Worm (Caenorhabditis elegans): ENCODE measurements around the gene egg-3.
"Not testable (repeated sequence)": the region's sequence is repeated elsewhere in the genome, so short reads cannot be mapped to it uniquely, and the experiment has no call there.

Gene egg-3

DNA sequence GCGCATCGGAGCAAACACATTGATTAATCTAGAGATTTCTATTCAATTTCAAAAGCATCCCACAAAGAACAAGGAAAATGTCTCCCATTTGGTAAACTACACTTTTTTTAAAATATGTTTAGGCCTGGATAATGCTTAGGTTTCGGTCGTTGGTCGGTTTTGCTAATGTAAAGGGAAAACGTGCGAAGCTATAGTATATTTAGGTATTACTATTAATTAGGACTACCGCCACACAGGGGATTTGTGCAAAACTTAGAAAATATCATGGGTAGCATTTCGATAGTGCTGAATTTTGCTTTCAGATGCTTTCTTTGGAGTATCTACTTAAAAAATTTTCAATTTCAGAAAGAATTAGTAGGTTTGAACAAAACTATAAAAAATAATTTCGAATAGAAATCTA, 28.8 kb upstream of the egg-3 start:
- no peak for TF ChIP-seq elt-3 (tag; optimal IDR thresholded peaks at IDR 0.05)
- no peak for TF ChIP-seq snpc-4 (tag; optimal IDR thresholded peaks at IDR 0.05)
- TF ChIP-seq zip-8 (tag; optimal IDR thresholded peaks at IDR 0.05), result no peak
- no peak for TF ChIP-seq pha-4 (tag; optimal IDR thresholded peaks at IDR 0.05)
- TF ChIP-seq M03D4.4 (tag; optimal IDR thresholded peaks at IDR 0.05), result no peak
- no peak for TF ChIP-seq unc-62 (GFP tag; optimal IDR thresholded peaks at IDR 0.05)
- no peak for TF ChIP-seq bed-3 (GFP tag; optimal IDR thresholded peaks at IDR 0.05)
- TF ChIP-seq nhr-76 (tag; optimal IDR thresholded peaks at IDR 0.05), result no peak
- TF ChIP-seq sem-2 (GFP tag; optimal IDR thresholded peaks at IDR 0.05), result no peak
- no peak for TF ChIP-seq tbx-8 (GFP tag; optimal IDR thresholded peaks at IDR 0.05)
- no peak for TF ChIP-seq mls-2 (tag; optimal IDR thresholded peaks at IDR 0.05)
- TF ChIP-seq lsy-2 (tag; optimal IDR thresholded peaks at IDR 0.05), result no peak
- TF ChIP-seq ceh-43 (GFP tag; optimal IDR thresholded peaks at IDR 0.05), result no peak
- no peak for TF ChIP-seq nhr-237 (tag; optimal IDR thresholded peaks at IDR 0.05)
- no peak for TF ChIP-seq unc-39 (tag; optimal IDR thresholded peaks at IDR 0.05)
- TF ChIP-seq hlh-1 (tag; optimal IDR thresholded peaks at IDR 0.05), result no peak
- TF ChIP-seq ham-2 (GFP tag; optimal IDR thresholded peaks at IDR 0.05), result no peak
- TF ChIP-seq elt-1 (tag; optimal IDR thresholded peaks at IDR 0.05; ENCODE audit: borderline replicate concordance, insufficient read depth), result no peak

DNA sequence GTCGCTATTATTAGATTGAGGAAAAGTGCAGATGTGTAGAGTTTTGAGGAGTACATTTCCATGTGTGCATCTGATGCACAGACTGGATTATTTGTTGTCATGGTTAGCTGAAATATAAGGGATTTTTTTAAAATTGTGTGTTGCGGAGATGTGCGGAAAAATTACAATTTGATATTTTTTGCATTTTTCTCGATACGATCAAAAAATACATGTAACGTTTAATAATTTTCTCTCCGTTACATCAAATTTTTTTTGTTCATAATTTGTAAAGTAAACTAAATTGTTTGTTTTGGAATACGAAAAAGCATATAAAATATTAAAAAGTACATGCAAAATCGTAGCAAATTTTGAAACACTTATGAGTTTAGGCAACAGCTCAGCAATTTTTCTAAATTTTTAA, 26.0 kb upstream of the egg-3 start, which contains the start of gene sra-11:
Gene sra-11 (minus strand): TSS at position 101 of the 400 bp plus-strand sequence.
- no peak for TF ChIP-seq cnd-1 (tag; optimal IDR thresholded peaks at IDR 0.05)
- TF ChIP-seq ceh-43 (GFP tag; optimal IDR thresholded peaks at IDR 0.05), result no peak
- TF ChIP-seq mab-5 (tag; optimal IDR thresholded peaks at IDR 0.05), result no peak
- TF ChIP-seq drap-1 (GFP tag; optimal IDR thresholded peaks at IDR 0.05), result no peak
- no peak for TF ChIP-seq ham-2 (GFP tag; optimal IDR thresholded peaks at IDR 0.05)
- no peak for TF ChIP-seq ceh-83 (GFP tag; optimal IDR thresholded peaks at IDR 0.05)
- TF ChIP-seq sptf-1 (tag; optimal IDR thresholded peaks at IDR 0.05), result no peak
- TF ChIP-seq nhr-76 (tag; optimal IDR thresholded peaks at IDR 0.05), result no peak
- TF ChIP-seq sem-2 (GFP tag; optimal IDR thresholded peaks at IDR 0.05), result no peak
- no peak for TF ChIP-seq hlh-1 (tag; optimal IDR thresholded peaks at IDR 0.05)
- TF ChIP-seq nhr-28 (tag; optimal IDR thresholded peaks at IDR 0.05), result no peak
- no peak for TF ChIP-seq unc-39 (tag; optimal IDR thresholded peaks at IDR 0.05)
- TF ChIP-seq ceh-39 (tag; optimal IDR thresholded peaks at IDR 0.05), result no peak
- no peak for TF ChIP-seq blmp-1 (tag; optimal IDR thresholded peaks at IDR 0.05)
- no peak for TF ChIP-seq flh-1 (GFP tag; optimal IDR thresholded peaks at IDR 0.05)
- TF ChIP-seq snpc-4 (tag; optimal IDR thresholded peaks at IDR 0.05), result no peak

DNA sequence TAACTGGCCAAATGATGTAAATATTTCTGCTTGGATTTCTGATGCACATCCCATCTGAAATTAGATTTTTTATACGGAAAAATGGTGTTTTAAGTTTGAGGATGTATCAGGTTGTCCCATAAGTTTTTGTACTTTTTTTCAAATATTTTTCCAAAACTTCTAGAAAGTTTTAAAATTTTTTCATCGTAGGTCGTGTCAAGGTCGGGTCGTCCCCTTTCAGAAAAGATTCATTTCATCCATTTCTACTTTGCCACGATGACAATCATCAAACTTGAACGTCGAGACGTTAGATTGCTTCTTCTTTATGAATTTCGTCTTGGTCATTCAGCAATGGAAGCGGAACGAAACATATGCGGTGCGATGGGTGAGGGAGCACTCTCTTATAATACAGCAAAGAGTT, 20.1 kb upstream of the egg-3 start, which contains the start of gene sra-12:
Gene sra-12 (minus strand): TSS at position 101 of the 400 bp plus-strand sequence.
- TF ChIP-seq cnd-1 (tag; optimal IDR thresholded peaks at IDR 0.05); hlh-1 (tag; optimal IDR thresholded peaks at IDR 0.05); drap-1 (GFP tag; optimal IDR thresholded peaks at IDR 0.05): not testable (repeated sequence)

- TF ChIP-seq nhr-12 (tag; optimal IDR thresholded peaks at IDR 0.05), result no peak
- no peak for TF ChIP-seq mab-5 (tag; optimal IDR thresholded peaks at IDR 0.05)
- no peak for TF ChIP-seq nhr-76 (tag; optimal IDR thresholded peaks at IDR 0.05)
- TF ChIP-seq cnd-1 (tag; optimal IDR thresholded peaks at IDR 0.05), result no peak
- TF ChIP-seq ham-2 (GFP tag; optimal IDR thresholded peaks at IDR 0.05), result no peak
These were observed 17.9 kb upstream of the egg-3 start, which contains the start of gene gly-1 for ce11 chrII:10902104-10902503. TSS of gene gly-1 (minus strand) at chrII:10902204.

- TF ChIP-seq nhr-237 (tag; optimal IDR thresholded peaks at IDR 0.05), result no peak
- TF ChIP-seq elt-3 (tag; optimal IDR thresholded peaks at IDR 0.05), result no peak
- no peak for TF ChIP-seq cnd-1 (tag; optimal IDR thresholded peaks at IDR 0.05)
- no peak for TF ChIP-seq unc-39 (tag; optimal IDR thresholded peaks at IDR 0.05)
- no peak for TF ChIP-seq ztf-11 (tag; optimal IDR thresholded peaks at IDR 0.05)
- no peak for TF ChIP-seq unc-62 (GFP tag; optimal IDR thresholded peaks at IDR 0.05)
- TF ChIP-seq drap-1 (GFP tag; optimal IDR thresholded peaks at IDR 0.05), result no peak
- no peak for TF ChIP-seq sem-2 (GFP tag; optimal IDR thresholded peaks at IDR 0.05)
- no peak for TF ChIP-seq blmp-1 (tag; optimal IDR thresholded peaks at IDR 0.05)
- no peak for TF ChIP-seq M03D4.4 (tag; optimal IDR thresholded peaks at IDR 0.05)
- TF ChIP-seq elt-1 (tag; optimal IDR thresholded peaks at IDR 0.05; ENCODE audit: borderline replicate concordance, insufficient read depth), result no peak
- TF ChIP-seq zip-8 (tag; optimal IDR thresholded peaks at IDR 0.05), result no peak
These were observed 14.8 kb upstream of the egg-3 start for ce11 chrII:10898998-10899397.

DNA sequence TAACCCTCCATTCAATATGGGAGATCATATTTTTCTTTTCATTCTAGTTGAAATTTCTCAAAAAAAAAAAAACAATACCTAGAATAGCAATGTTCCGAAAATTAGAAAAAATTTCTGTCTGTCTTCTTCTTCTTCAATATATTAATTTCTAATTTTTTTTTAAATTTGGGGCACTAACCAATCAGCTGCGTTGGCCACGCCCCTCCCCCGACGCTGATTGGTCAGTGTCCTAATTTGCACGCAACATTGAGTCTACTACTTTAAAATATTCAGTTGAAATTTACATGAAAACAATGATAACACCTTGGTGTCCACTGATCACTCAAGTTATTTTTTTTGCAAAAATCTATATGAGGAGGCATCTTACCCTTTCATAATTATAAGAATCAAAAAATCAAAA, 11.7 kb upstream of the egg-3 start:
- TF ChIP-seq unc-120 (tag; optimal IDR thresholded peaks at IDR 0.05; ENCODE audit: poor library complexity, severe bottlenecking) (no peak), pha-4 (tag; optimal IDR thresholded peaks at IDR 0.05) (no peak), sptf-1 (tag; optimal IDR thresholded peaks at IDR 0.05) (no peak), mab-5 (tag; optimal IDR thresholded peaks at IDR 0.05) (no peak)
